Fruit fly (Drosophila melanogaster) whole organism, larva: Measurements from ENCODE around the gene Pfas.

ENCODE experiments used
- noc ChIP-seq: fragments of 200-800 bp; sonication (Bioruptor generic); optimal IDR thresholded peaks from 3 replicates; lab custom pipeline; 2019; ENCODE audit warnings: missing biosample characterization, mild to moderate bottlenecking, missing genetic modification characterization, moderate library complexity

The Pfas gene

DNA sequence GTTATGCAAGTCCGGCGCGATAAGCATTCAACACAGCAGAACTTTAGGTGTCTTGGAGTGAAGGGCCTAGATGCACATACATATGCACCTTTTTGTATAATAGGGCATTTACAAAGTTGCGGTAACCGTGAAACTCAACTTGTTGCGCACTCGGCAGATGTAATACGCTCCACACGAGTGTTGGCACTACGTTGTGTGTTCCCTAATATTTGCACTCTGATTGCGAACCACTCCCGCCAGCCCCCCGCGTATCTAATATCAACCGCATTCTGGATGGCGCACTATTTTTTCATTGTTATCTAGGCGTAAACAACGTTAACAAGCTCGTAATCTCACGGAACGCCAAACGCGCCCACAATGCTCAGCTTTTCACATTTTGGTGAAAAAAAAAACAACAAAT lies 34.5 kb upstream of the Pfas start:
- TF ChIP-seq noc (tag; lab: Kevin White, UChicago) = no peak

DNA sequence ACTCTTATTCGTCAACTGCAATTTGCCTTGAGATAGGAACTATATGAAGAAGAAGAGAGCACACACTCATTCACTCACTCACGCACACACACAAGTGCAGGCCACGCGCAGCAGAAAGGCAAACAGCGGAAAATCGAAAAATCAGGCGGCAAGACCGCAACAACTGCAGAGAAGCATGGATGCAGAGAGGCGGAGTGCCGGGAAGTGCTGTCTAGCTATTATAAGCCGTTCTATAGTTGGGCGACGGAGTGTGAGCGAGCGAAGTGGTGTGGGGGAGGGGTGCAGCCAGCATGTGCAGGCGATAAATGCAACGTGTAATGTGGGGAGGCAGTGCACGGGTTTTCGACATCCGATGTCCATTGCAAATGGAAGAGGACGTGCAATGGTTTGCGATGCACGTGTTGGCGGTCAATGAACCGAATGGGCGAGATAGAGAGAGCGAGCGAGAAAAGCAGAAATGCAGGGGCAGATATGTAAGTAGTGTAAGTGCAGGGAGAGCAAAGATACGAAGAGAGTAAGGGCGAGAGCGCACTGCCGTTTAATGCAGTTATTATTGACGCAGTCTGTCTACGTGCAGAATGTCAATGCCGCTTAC lies 33.0 kb upstream of the Pfas start:
- TF ChIP-seq noc (tag; lab: Kevin White, UChicago) = no peak

DNA sequence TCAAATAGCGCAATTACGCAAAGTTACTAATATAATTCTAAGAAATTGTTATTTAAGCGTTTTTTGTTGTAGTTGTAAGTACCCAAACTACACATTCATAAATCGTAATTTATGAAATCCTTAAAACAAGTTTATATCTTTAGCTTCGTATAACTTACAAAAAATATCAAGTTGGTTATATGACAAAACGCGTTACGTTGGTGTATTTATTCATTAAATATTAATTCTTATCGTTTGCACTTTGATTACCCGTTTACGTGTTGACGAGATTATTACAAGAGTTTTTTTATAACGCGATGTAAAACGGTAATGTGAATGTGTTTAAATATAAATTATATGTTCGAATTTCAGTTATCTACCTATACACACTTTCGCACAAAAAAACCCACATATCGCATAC lies 31.8 kb upstream of the Pfas start:
- TF ChIP-seq noc (tag; lab: Kevin White, UChicago) = no peak

DNA sequence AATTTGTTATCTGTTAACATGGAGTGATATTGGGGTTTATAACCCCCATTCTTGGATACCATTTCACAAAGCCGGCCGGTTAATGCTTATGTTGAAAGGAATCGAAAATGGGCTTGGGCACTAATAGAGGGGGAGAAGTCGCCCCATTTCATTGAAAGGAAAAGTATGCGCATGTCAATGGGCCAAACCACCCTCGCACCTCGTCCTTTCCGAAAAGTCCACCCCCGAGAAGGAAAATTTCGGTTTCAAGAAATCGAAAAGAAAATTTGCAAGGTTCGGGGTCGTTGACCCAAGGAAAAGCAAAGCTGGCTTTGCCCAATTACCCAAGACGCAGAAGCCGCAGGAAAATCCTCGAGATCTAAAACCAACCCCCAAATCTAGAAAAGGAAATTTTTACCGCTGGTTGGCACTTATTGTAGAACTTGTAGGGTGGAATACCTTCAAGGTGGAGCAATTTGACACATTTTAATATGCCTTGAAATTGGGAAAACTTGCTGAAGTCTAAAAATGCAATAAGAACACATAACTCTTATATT lies 31.0 kb upstream of the Pfas start:
- no peak for TF ChIP-seq noc (tag; lab: Kevin White, UChicago)

DNA sequence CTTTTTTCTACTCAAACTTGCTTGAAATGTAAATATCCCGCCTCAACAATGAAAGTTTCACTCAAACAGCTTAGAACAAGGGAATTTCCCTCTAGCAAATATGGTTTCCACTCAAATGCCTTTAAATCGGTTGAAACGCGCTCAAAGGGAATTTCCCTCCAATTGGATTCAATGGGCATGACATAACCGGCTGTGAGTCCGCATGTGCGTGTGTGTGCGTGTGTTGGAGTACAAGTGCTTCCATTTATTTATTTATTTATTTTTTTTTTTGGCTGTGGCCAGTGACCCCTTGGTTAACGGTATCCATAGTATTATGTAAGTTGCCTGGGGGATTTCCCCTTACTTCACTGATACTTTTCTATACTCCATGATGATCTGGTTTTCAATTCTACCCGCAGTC lies 30.3 kb upstream of the Pfas start:
- TF ChIP-seq noc (tag; lab: Kevin White, UChicago) = no peak

DNA sequence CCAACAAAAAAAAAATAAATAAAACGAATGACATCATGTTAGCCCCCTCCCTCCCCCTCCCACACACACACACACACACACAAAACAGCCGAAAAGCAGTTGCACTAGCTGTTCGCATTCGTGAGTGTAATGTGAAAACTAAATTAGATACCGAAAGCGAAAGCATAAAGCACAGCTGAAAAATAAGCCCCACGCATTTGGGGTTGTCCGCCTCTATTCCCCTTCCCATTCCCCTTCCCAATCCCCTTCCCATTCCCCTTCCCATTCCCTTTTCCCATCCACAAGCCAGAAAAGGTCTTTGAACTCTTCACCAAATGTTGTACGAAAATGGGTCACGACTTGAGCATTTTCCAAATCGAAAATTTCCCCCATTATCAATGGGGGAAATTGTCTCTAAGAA lies 29.5 kb upstream of the Pfas start:
- no peak for TF ChIP-seq noc (tag; lab: Kevin White, UChicago)

DNA sequence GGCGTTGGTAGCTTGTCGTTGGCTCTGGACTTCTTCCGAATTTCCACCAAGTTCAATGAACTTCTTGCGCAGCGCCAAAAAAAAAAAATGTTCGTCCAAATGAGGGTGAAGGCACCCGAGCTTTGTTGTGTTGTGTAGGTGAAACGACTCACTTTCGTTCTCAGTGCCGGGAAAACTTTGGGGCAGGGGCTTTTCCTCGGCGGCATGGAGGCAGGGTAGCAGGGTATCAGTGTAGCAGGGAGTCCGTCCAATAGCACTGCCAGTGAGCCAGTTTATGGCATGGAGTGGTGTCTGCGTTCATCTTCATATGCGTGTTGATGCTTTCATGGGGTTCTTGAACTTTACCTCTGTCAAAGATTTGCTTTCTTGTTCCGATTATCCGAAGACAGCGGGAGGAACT lies 28.5 kb upstream of the Pfas start:
- TF ChIP-seq noc (tag; lab: Kevin White, UChicago) = no peak

DNA sequence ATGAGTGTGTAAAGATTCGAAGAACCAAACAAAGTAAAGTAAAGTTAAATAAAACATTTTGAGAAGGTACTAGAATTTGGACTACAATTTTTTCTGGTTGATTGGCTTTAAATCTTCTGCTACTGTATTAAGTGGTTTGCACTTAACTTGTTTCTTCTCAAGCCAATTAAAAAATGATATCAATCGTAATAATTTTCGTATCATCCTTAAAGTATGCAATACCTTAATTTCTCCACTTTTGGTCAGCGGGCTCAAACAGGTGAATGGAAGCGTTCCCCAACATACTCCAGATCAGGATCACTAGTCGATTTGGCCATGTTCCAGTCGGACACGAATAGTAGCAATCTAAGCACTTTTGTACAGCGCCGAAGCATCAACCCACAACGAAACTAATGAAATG lies 28.0 kb upstream of the Pfas start:
- no peak for TF ChIP-seq noc (tag; lab: Kevin White, UChicago)

DNA sequence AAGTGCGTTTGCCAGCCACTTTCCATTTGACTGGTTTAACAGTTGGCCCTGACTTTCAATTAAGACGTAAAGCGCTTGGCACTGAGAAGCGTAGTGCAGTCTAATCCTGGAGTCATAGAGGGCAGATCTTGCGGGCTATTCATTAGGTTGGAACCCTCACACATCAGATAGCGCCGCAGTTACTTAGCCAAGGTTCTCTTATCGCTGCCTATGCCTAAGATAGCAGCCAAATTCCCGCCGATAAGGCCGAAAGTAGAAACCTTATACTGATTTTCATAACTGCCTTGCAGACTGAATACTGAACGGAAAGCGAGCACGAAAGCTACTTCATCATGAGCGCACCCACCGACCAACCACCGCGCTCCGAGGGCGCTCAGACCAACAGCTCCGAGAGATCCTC lies 26.3 kb upstream of the Pfas start:
- TF ChIP-seq noc (tag; lab: Kevin White, UChicago) = no peak

DNA sequence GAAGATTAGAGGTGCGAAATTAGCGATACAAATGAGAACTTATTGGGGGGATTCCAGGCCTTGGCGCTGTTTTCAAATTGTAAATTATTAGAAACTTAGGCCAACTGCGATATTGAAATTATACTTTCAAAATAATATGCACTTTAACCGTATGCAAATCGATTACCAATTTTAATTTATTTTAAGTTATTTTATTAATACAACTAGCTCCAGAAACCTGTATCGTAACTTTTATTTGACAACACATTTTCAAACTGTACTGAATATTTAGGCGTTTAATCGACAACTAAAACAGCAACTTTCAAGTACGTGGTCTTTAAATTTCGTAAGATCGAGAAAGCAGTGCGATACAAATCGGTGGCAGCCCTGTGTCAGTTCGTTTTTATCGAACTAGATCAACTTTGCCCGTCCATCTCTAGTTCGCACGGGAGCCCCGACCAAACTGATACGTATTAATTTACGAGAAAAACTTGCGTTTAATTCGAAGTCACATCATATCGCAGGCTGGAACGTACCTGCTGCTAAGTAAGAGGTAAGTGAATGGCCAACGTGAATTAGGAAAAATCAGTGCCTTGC lies 24.9 kb upstream of the Pfas start, which contains the start of the genes CG9154 and Kr-h2:
TSS of gene CG9154 (minus strand) at position 31 of the 576 bp plus-strand sequence.
TSS of gene Kr-h2 (plus strand) at position 335 of the 576 bp plus-strand sequence.
- TF ChIP-seq noc (tag; lab: Kevin White, UChicago) = no peak

DNA sequence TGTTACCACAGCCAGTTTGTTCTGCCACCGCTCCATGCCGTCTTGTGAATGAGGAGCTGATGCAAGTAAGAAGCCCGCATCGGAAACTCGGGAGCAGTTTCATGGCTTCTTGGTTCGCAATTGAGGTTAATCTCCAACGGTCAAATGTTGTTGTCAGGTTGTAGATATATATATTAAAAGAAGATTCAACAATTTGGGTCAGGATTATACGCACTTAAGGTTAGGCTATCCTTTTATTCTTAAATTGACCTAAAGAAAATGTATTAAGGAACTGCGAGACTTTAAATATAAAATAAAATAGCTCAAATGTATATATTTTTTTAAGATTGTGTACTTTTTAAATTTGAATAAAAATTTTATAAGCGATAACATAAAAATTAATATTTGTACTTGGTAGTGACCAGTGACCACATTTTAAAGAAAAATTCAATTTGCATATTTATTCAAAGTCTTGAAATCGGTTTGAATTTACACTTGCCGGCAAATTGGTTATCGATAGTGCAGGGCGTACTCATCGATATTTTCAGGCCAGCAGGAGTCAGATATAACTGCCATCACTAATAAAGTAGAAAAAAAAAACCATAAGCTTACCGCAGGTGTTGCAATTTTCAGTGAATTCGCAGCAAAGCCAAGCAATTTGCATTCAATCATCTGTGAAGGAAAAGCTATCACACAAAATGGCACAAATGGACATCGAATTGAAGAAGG lies 22.8 kb upstream of the Pfas start, which contains the start of the genes CG9150 and Pfdn1:
TSS of gene CG9150 (minus strand) at position 51 of the 708 bp plus-strand sequence.
TSS of gene Pfdn1 (plus strand) at position 536 of the 708 bp plus-strand sequence.
- TF ChIP-seq noc (tag; lab: Kevin White, UChicago) = no peak

DNA sequence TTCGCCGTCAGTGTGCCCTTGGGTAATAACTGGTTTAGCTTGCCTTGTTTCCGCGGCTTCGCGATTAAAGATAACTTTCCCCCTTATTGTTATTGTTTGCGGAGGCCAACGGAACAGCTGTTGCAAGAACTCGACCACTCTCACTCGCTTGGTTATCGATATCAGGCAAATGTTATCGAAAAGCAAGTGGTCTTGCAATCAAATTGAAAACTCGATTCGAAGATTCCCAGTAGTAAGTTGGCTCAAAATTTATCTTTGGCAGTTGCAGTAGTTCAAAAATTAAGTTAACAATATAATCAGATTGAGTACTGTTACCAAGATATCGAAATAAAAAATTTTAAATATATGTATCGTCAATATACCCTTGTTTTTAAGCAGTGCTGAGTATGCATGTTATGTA lies 20.0 kb upstream of the Pfas start, which contains the start of the genes Fbw5 and CG9147:
TSS of gene Fbw5 (minus strand) at position 131 of the 400 bp plus-strand sequence.
TSS of gene CG9147 (plus strand) at position 175 of the 400 bp plus-strand sequence.
- peak; percentile 99 for TF ChIP-seq noc (tag; lab: Kevin White, UChicago)

DNA sequence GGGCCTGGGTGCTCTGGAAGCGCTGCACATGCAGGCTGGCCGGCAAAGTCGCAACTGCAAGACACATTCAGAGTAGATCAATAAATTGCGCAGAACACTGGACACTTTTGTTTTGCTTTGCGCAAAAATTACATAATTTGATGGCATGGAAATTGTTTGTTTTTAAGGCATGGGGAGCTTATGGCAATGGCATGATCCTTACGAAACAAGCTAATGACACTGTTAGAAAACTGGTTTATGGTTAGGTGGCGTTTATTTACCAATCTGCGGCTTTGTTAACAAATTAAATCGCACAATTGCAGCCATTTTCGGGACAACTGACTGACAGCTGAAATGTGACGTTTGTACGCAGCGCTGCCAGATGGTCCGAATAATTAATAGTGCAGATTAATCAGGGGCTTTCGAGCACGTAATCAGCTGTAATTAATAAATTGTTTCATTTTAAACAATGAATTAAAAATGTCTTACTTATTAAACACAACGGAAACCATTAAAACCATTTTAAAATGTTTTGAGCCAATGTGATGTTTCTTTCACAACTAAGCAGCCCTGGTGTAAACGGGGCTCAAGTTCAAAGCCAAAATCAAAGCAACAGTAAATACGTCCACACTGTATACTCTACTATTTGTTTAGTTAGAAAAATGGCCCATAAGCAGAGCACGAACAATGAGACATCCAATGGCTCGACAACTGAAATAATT lies 16.7 kb upstream of the Pfas start, which contains the start of the genes ND-51 and CG13994:
TSS of gene ND-51 (minus strand) at position 376 of the 701 bp plus-strand sequence.
TSS of gene CG13994 (plus strand) at position 608 of the 701 bp plus-strand sequence.
- TF ChIP-seq noc (tag; lab: Kevin White, UChicago) = no peak

DNA sequence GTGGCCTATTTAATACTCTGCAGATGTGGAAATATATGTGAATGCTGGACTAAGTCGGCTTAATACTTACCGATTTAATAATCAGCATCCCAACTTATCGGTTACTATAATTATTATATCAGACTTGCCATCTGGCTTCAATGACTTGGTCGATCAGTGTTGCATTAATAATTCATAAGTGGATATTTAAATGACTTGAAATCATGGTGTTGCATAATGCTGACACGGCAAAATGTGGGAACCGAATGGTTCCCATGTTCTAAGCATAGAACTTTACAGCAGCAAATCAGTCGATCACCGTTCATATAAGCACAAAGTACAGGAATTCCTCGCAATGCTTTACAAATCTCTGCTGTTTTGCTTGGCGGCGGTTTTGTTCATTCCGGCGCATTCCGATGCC lies 14.4 kb upstream of the Pfas start, which contains the start of gene CG34180:
TSS of gene CG34180 (plus strand) at position 301 of the 400 bp plus-strand sequence.
- TF ChIP-seq noc (tag; lab: Kevin White, UChicago) = no peak

DNA sequence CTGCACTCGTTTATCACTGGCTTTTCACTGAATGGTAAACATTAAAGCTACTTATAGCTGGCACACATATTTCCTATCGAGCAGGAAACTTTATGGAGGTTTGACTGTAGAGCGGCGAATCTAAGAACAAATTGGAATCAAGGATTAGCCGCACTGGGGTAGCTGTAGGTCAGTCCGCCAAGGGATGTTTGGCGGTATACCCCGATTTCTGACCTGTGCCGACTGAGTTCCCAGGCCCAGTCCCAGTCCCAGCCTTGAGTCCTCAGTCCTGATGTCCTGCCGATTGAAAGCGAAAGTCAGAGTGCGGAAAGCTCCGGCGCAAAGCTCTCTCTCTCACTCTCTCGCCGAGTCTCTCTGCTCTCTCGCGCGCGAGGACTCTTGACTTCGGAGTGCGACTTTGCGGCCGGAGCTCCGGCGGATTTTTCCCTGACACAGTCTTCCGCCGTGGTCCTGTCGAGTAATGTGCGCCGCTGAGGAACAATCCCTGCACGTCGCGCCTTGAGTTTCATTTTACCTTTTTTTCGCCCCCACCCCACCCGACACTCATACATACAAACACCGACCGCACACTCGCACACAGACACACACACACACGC lies 8.1 kb upstream of the Pfas start, which contains the start of gene CG13995:
TSS of gene CG13995 (plus strand) at position 429 of the 596 bp plus-strand sequence.
- TF ChIP-seq noc (tag; lab: Kevin White, UChicago) = no peak
